Worm (Caenorhabditis elegans) whole organism, L4 larva: Measurements from ENCODE around the gene F35E8.9.

Experiments
- D1046.2 ChIP-seq: fragments of 200-800 bp; sonication (Bioruptor generic); IDR thresholded peaks from 2 replicates; pipeline ENCODE4 v1.3.6; 2022; ENCODE audit warnings: missing genetic modification characterization, missing compliant biosample characterization
- F26F4.8 ChIP-seq: fragments of 200-800 bp; sonication (Bioruptor generic); conservative IDR thresholded peaks from 2 replicates; pipeline ENCODE4 v1.3.6; 2022; ENCODE audit warnings: missing genetic modification characterization, missing compliant biosample characterization
- F44E2.7 ChIP-seq: fragments of 200-800 bp; sonication (Bioruptor generic); IDR thresholded peaks from 2 replicates; pipeline ENCODE4 v2.1.2; 2022; ENCODE audit warnings: missing genetic modification characterization, missing compliant biosample characterization
- R02D3.7 ChIP-seq: fragments of 150-350 bp; sonication (generic microtip); optimal IDR thresholded peaks from 3 replicates; lab custom pipeline; 2014; ENCODE audit warnings: missing biosample characterization, missing genetic modification characterization
- T20F7.1 ChIP-seq: fragments of 200-800 bp; sonication (Bioruptor generic); optimal IDR thresholded peaks from 2 replicates; lab custom pipeline; 2018; ENCODE audit warnings: mild to moderate bottlenecking, missing genetic modification characterization, missing compliant biosample characterization
- Y105C5A.15 ChIP-seq: fragments of 200-800 bp; sonication (Bioruptor generic); IDR thresholded peaks from 2 replicates; pipeline ENCODE4 v1.3.6; 2022; ENCODE audit warnings: missing genetic modification characterization, missing compliant biosample characterization
- ZK337.2 ChIP-seq: fragments of 200-800 bp; sonication (Bioruptor generic); IDR thresholded peaks from 2 replicates; pipeline ENCODE4 v1.3.6; 2022; ENCODE audit warnings: missing genetic modification reagents, missing genetic modification characterization, missing compliant biosample characterization
- cey-2 ChIP-seq: sonication (generic microtip); optimal IDR thresholded peaks from 3 replicates; lab custom pipeline; 2017; ENCODE audit warnings: missing genetic modification characterization, mild to moderate bottlenecking, missing compliant biosample characterization, antibody characterized with exemption, borderline replicate concordance; ENCODE audit not compliant: insufficient read depth
- ctbp-1 ChIP-seq: fragments of 200-800 bp; sonication (Bioruptor generic); IDR thresholded peaks from 2 replicates; pipeline ENCODE4 v1.3.6; 2022; ENCODE audit warnings: missing genetic modification reagents, missing genetic modification characterization, missing compliant biosample characterization
- daf-12 ChIP-seq: fragments of 150-350 bp; optimal IDR thresholded peaks from 2 replicates; lab custom pipeline; 2014; ENCODE audit warnings: missing biosample characterization, missing genetic modification reagents, missing genetic modification characterization
- daf-19 ChIP-seq: fragments of 200-800 bp; sonication (Bioruptor generic); conservative IDR thresholded peaks from 2 replicates; pipeline ENCODE4 v1.3.6; 2022; ENCODE audit warnings: missing genetic modification characterization, missing compliant biosample characterization
- daf-8 ChIP-seq: fragments of 200-800 bp; sonication (Bioruptor generic); IDR thresholded peaks from 2 replicates; pipeline ENCODE4 v1.3.6; 2022; ENCODE audit warnings: missing genetic modification characterization, missing compliant biosample characterization
- dmd-6 ChIP-seq: fragments of 200-800 bp; sonication (Bioruptor generic); IDR thresholded peaks from 2 replicates; pipeline ENCODE4 v1.3.6; 2022; ENCODE audit warnings: missing genetic modification reagents, missing genetic modification characterization, missing compliant biosample characterization
- duxl-1 ChIP-seq: sonication (generic microtip); optimal IDR thresholded peaks from 2 replicates; lab custom pipeline; 2016; ENCODE audit warnings: mild to moderate bottlenecking, missing genetic modification characterization, moderate library complexity, missing compliant biosample characterization; ENCODE audit not compliant: poor library complexity
- dve-1 ChIP-seq: sonication (generic microtip); optimal IDR thresholded peaks from 2 replicates; lab custom pipeline; 2017; ENCODE audit warnings: antibody characterized with exemption, mild to moderate bottlenecking, missing genetic modification characterization, missing compliant biosample characterization; ENCODE audit not compliant: insufficient read depth
- egl-43 ChIP-seq: fragments of 200-800 bp; sonication (Bioruptor generic); IDR thresholded peaks from 2 replicates; pipeline ENCODE4 v1.3.6; 2022; ENCODE audit warnings: missing genetic modification reagents, missing genetic modification characterization, missing compliant biosample characterization
- fos-1 ChIP-seq: fragments of 150-350 bp; optimal IDR thresholded peaks from 2 replicates; lab custom pipeline; 2014; ENCODE audit warnings: missing biosample characterization, missing genetic modification characterization
- hlh-11 ChIP-seq: fragments of 200-800 bp; sonication (Bioruptor generic); optimal IDR thresholded peaks from 2 replicates; lab custom pipeline; 2018; ENCODE audit warnings: mild to moderate bottlenecking, missing genetic modification characterization, missing compliant biosample characterization
- hlh-30 ChIP-seq: sonication (generic microtip); optimal IDR thresholded peaks from 2 replicates; lab custom pipeline; 2017; ENCODE audit warnings: antibody characterized with exemption, mild to moderate bottlenecking, missing genetic modification characterization, missing compliant biosample characterization; ENCODE audit not compliant: insufficient read depth
- hmg-1.1 ChIP-seq: fragments of 200-800 bp; sonication (Bioruptor generic); IDR thresholded peaks from 2 replicates; pipeline ENCODE4 v1.3.6; 2022; ENCODE audit warnings: missing genetic modification reagents, missing genetic modification characterization, missing compliant biosample characterization
- lin-15B ChIP-seq: fragments of 150-350 bp; sonication (generic microtip); optimal IDR thresholded peaks from 3 replicates; lab custom pipeline; 2014; ENCODE audit warnings: missing biosample characterization, missing genetic modification characterization
- lin-38 ChIP-seq: fragments of 200-800 bp; sonication (Bioruptor generic); IDR thresholded peaks from 2 replicates; pipeline ENCODE4 v1.3.6; 2022; ENCODE audit warnings: missing genetic modification reagents, missing genetic modification characterization, missing compliant biosample characterization
- lir-3 ChIP-seq: sonication (generic microtip); optimal IDR thresholded peaks from 2 replicates; lab custom pipeline; 2016; ENCODE audit warnings: mild to moderate bottlenecking, missing genetic modification characterization, missing compliant biosample characterization
- lsy-2 ChIP-seq, 2 experiments: fragments of 150-350 bp in 1 of 2; sonication (generic microtip) in 1 of 2; optimal IDR thresholded peaks; 2 replicates each; lab custom pipeline; 2014 to 2017; ENCODE audit warnings: missing biosample characterization in 2 of 2, missing genetic modification characterization in 2 of 2
- nhr-76 ChIP-seq: fragments of 150-350 bp; optimal IDR thresholded peaks from 2 replicates; lab custom pipeline; 2014; ENCODE audit warnings: missing biosample characterization, missing genetic modification characterization
- pqm-1 ChIP-seq: sonication (generic microtip); optimal IDR thresholded peaks from 2 replicates; lab custom pipeline; 2017; ENCODE audit warnings: missing biosample characterization, missing genetic modification characterization
- rbr-2 ChIP-seq: sonication (generic microtip); optimal IDR thresholded peaks from 2 replicates; lab custom pipeline; 2016; ENCODE audit warnings: missing genotype, missing genetic modification characterization, missing compliant biosample characterization
- set-16 ChIP-seq: fragments of 200-800 bp; sonication (Bioruptor generic); IDR thresholded peaks from 2 replicates; pipeline ENCODE4 v1.3.6; 2022; ENCODE audit warnings: missing genetic modification reagents, missing genetic modification characterization, missing compliant biosample characterization
- skn-1 ChIP-seq: fragments of 150-350 bp; optimal IDR thresholded peaks from 2 replicates; lab custom pipeline; 2014; ENCODE audit warnings: missing biosample characterization, missing genetic modification characterization
- snpc-1.2 ChIP-seq: fragments of 200-800 bp; sonication (Bioruptor generic); IDR thresholded peaks from 2 replicates; pipeline ENCODE4 v1.3.6; 2022; ENCODE audit warnings: missing genetic modification reagents, missing genetic modification characterization, missing compliant biosample characterization
- snpc-4 ChIP-seq: fragments of 150-350 bp; optimal IDR thresholded peaks from 2 replicates; lab custom pipeline; 2014; ENCODE audit warnings: missing biosample characterization, missing genetic modification characterization
- spr-1 ChIP-seq: sonication (generic microtip); optimal IDR thresholded peaks from 2 replicates; lab custom pipeline; 2016; ENCODE audit warnings: mild to moderate bottlenecking, missing genetic modification characterization, missing compliant biosample characterization
- tag-97 ChIP-seq: fragments of 200-800 bp; sonication (Bioruptor generic); IDR thresholded peaks from 2 replicates; pipeline ENCODE4 v1.3.6; 2022; ENCODE audit warnings: missing genetic modification characterization, missing compliant biosample characterization
- unc-39 ChIP-seq: sonication (generic microtip); optimal IDR thresholded peaks from 2 replicates; lab custom pipeline; 2017; ENCODE audit warnings: missing biosample characterization, missing genetic modification characterization
- zag-1 ChIP-seq: fragments of 150-350 bp; optimal IDR thresholded peaks from 2 replicates; lab custom pipeline; 2014; ENCODE audit warnings: missing biosample characterization, missing genetic modification characterization
- ztf-7 ChIP-seq: fragments of 150-350 bp; optimal IDR thresholded peaks from 2 replicates; lab custom pipeline; 2014; ENCODE audit warnings: missing biosample characterization, missing genetic modification characterization

F35E8.9 gene

ce11 chrV:15954932-15955331, 37.6 kb upstream of the F35E8.9 start, which contains the start of gene srw-57:
srw-57 (minus strand) TSS chrV:15955032.
- TF ChIP-seq lir-3 (tag; lab: Kevin White, UChicago), result no peak
- TF ChIP-seq nhr-76 (tag; lab: Kevin White, UChicago), result no peak
- no peak for TF ChIP-seq daf-12 (tag; lab: Kevin White, UChicago)
- TF ChIP-seq egl-43 (GFP tag; lab: Robert Waterston, UW), result no peak
- no peak for TF ChIP-seq zag-1 (tag; lab: Kevin White, UChicago)
- TF ChIP-seq lsy-2 (tag; optimal IDR thresholded peaks at IDR 0.05; lab: Kevin White, UChicago), result no peak
- TF ChIP-seq set-16 (GFP tag; lab: Robert Waterston, UW), result no peak
- TF ChIP-seq hmg-1.1, result no peak
- TF ChIP-seq rbr-2 (tag; lab: Kevin White, UChicago), result no peak
- TF ChIP-seq fos-1 (tag; lab: Kevin White, UChicago), result no peak
- TF ChIP-seq Y105C5A.15 (GFP tag; lab: Robert Waterston, UW), result no peak
- TF ChIP-seq hlh-30 (tag; lab: Kevin White, UChicago), result no peak
- no peak for TF ChIP-seq cey-2 (tag; lab: Kevin White, UChicago)
- no peak for TF ChIP-seq ztf-7 (tag; lab: Kevin White, UChicago)
- no peak for TF ChIP-seq lin-15B (tag; lab: Kevin White, UChicago)
- no peak for TF ChIP-seq daf-8 (GFP tag; lab: Robert Waterston, UW)
- TF ChIP-seq dve-1 (tag; lab: Kevin White, UChicago), result no peak
- no peak for TF ChIP-seq daf-19 (GFP tag; lab: Robert Waterston, UW)

DNA sequence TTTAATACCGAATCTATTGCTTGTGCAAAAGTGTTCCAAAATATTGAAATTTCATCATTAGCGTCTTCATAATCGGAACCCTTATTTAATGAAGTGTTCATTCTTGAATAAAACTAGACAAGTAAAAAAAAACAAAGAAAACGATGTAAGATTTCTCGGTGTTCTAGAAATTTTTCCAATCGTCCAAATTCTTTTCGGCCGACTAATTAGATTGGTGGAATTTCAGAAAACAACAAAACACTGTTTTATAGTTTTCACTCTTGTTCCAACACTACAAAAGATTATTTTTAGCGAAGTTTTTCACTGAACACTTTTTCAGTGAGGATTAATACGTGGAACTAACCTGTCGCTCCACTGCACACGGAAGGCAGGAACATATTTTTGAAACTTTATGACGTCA, 35.4 kb upstream of the F35E8.9 start, which contains the start of gene srw-56:
srw-56 (minus strand) TSS at position 101 of the 400 bp plus-strand sequence.
- TF ChIP-seq T20F7.1 (GFP tag; lab: Kevin White, UChicago), result no peak

DNA sequence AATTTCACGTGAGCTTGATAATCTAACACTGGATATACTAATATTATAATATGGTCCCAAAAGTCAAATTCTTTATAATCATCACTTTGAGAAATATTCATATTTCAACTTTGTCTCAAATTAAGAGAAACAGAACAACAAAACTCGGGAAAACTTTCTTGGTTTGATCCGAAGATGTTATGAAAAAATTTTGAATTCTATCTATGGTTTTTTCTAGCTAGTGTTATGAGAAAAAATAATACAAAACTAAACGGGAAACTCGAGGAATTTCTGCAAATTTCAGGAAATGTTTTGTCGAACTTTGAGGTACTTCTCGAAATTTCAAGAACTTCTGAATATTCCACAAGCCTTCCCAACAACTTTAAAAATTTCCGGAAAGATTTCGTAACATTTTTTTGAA, 33.5 kb upstream of the F35E8.9 start, which contains the start of gene srw-59:
srw-59 (minus strand) TSS at position 101 of the 400 bp plus-strand sequence.
- TF ChIP-seq T20F7.1 (GFP tag; lab: Kevin White, UChicago), result no peak
- no peak for TF ChIP-seq unc-39 (tag; lab: Kevin White, UChicago)
- TF ChIP-seq F26F4.8, result no peak
- no peak for TF ChIP-seq R02D3.7
- TF ChIP-seq hlh-11 (tag; lab: Kevin White, UChicago), result no peak
- no peak for TF ChIP-seq duxl-1 (tag; lab: Kevin White, UChicago)
- TF ChIP-seq dmd-6, result no peak
- TF ChIP-seq pqm-1, result no peak
- no peak for TF ChIP-seq lin-38
- TF ChIP-seq snpc-1.2 (GFP tag; lab: Robert Waterston, UW), result no peak
- no peak for TF ChIP-seq D1046.2 (GFP tag; lab: Robert Waterston, UW)
- TF ChIP-seq dve-1 (tag; lab: Kevin White, UChicago), result no peak
- no peak for TF ChIP-seq lir-3 (tag; lab: Kevin White, UChicago)
- TF ChIP-seq ZK337.2 (GFP tag; lab: Robert Waterston, UW), result no peak
- no peak for TF ChIP-seq F44E2.7 (GFP tag; lab: Robert Waterston, UW)
- no peak for TF ChIP-seq snpc-4 (tag; lab: Kevin White, UChicago)
- TF ChIP-seq ctbp-1 (GFP tag; lab: Robert Waterston, UW), result no peak
- TF ChIP-seq skn-1 (tag; lab: Kevin White, UChicago), result no peak
- TF ChIP-seq, all 104 proteins: peak for 0

- TF ChIP-seq pqm-1, result no peak
- TF ChIP-seq tag-97, result no peak
- no peak for TF ChIP-seq dmd-6
- no peak for TF ChIP-seq spr-1 (tag; lab: Kevin White, UChicago)
- no peak for TF ChIP-seq hlh-30 (tag; lab: Kevin White, UChicago)
These were observed 25.8 kb upstream of the F35E8.9 start, which contains the start of gene srw-53 for ce11 chrV:15943125-15943524. srw-53 (plus strand) TSS chrV:15943425.
